Fruit fly (Drosophila melanogaster): ENCODE data around the gene Or71a.
A peak's percentile ranks its signal among the peaks of the same experiment; 100 is the strongest.

Or71a gene

DNA sequence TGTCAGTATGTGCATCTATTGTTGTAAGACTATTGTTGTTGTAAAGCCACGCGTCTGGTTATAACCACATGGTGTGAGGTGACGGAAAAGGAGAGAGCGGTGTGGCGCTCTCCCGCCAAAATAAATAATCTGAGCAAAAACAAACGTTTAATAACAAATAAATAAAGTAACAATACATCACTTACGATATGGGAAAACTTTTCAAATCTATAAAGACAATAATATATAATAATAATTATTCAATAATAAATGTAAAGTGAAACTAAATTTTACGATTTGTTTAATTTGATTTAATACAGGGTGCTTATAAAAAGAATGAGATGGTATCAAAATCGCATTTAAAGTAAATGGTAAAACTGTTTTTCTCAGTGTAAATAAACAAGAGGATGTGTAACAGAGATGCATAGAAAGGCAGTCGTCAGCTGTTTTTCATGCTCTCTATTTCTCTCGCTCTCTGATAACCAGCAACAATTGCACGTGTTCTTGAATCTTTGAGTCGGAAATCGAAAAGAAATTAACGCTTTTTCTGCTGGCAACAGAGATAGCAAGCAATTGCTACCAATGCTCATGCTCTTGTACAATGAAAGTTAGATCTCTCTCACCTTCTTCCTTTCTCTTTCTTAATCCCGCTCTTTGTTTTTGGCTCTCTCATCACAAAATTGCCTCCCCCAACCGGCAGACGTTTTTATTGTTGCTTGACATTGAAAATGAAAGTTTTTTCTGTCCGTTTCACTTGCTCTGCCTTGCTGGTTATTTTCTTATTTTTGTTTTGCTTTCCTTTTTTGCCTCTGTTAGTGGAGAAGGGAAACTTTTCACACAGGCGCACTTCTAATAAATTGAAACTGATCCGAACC is 20.6 kb upstream of the Or71a start (continued):
- TF ChIP-seq trh (GFP tag; optimal IDR thresholded peaks at IDR 0.05) (peak; percentile 12), CG14014 (GFP tag; IDR thresholded peaks at IDR 0.05) (peak; percentile 70; the same call in 1 of the 2 replicates), CG11723 (GFP tag; optimal IDR thresholded peaks at IDR 0.05) (peak; percentile 63), scrt (GFP tag; optimal IDR thresholded peaks at IDR 0.05) (peak; percentile 84), CG6272 (GFP tag; IDR thresholded peaks at IDR 0.05) (peak; percentile 36; the same call in 1 of the 2 replicates), CG3726 (GFP tag; IDR thresholded peaks at IDR 0.05) (peak; percentile 71; the same call in 1 of the 3 replicates), CG2199 (GFP tag; IDR thresholded peaks at IDR 0.05) (0 out of 3 replicates have a peak, but pooled peaks have one; percentile 35), aop (GFP tag; IDR thresholded peaks at IDR 0.05) (no peak), ac (GFP tag; optimal IDR thresholded peaks at IDR 0.05) (peak; percentile 70), CG10431 (GFP tag; optimal IDR thresholded peaks at IDR 0.05) (peak; percentile 58), CG4360 (GFP tag; IDR thresholded peaks at IDR 0.05) (peak; percentile 83), stwl (tag; optimal IDR thresholded peaks at IDR 0.05) (peak; percentile 17), toy (GFP tag; IDR thresholded peaks at IDR 0.05) (peak; percentile 39; the same call in 1 of the 2 replicates), CG9932 (GFP tag; IDR thresholded peaks at IDR 0.05) (peak; percentile 52; the same call in 1 of the 2 replicates), lmd (GFP tag; IDR thresholded peaks at IDR 0.05) (peak; percentile 86), CG11093 (GFP tag; IDR thresholded peaks at IDR 0.05) (no peak; the same call in 2 of the 3 replicates), CG17829 (tag; optimal IDR thresholded peaks at IDR 0.05) (peak; percentile 97), H2.0 (GFP tag; IDR thresholded peaks at IDR 0.05) (peak; percentile 63), Ets65A (GFP tag) (peak; percentile 52), CG4820 (GFP tag; optimal IDR thresholded peaks at IDR 0.05) (peak; percentile 87), gcm2 (GFP tag; optimal IDR thresholded peaks at IDR 0.05) (no peak), CG34422 (GFP tag; IDR thresholded peaks at IDR 0.05) (peak; percentile 86), CG1647 (GFP tag; optimal IDR thresholded peaks at IDR 0.05) (no peak), slp2 (GFP tag; optimal IDR thresholded peaks at IDR 0.05) (no peak), Blimp-1 (GFP tag; optimal IDR thresholded peaks at IDR 0.05) (peak; percentile 93), NFAT (GFP tag; IDR thresholded peaks at IDR 0.05) (peak; percentile 70; the same call in 1 of the 2 replicates), Hsf (GFP tag; optimal IDR thresholded peaks at IDR 0.05) (peak; percentile 45), CG17612 (GFP tag; IDR thresholded peaks at IDR 0.05) (no peak), lola (GFP tag; optimal IDR thresholded peaks at IDR 0.05) (peak in 1 of 3 experiments; percentile 87), CG13296 (GFP tag; optimal IDR thresholded peaks at IDR 0.05) (peak; percentile 95), CG10366 (GFP tag; IDR thresholded peaks at IDR 0.05) (peak; percentile 64), CG8281 (tag; optimal IDR thresholded peaks at IDR 0.05) (peak; percentile 34), repo (GFP tag; optimal IDR thresholded peaks at IDR 0.05) (peak; percentile 27), hth (optimal IDR thresholded peaks at IDR 0.05) (no peak), Hand (GFP tag; optimal IDR thresholded peaks at IDR 0.05) (peak; percentile 77), CG4707 (GFP tag; optimal IDR thresholded peaks at IDR 0.05) (peak; percentile 34), Xrp1 (GFP tag; IDR thresholded peaks at IDR 0.05) (peak; percentile 94), dmrt99B (tag; optimal IDR thresholded peaks at IDR 0.05) (peak; percentile 89), CG9437 (GFP tag; optimal IDR thresholded peaks at IDR 0.05) (peak; percentile 78), CG13287 (GFP tag; IDR thresholded peaks at IDR 0.05; ENCODE audit: partially characterized antibody) (no peak), CHES-1-like (GFP tag; optimal IDR thresholded peaks at IDR 0.05) (no peak), CG12236 (GFP tag; optimal IDR thresholded peaks at IDR 0.05) (no peak), CG4282 (GFP tag; optimal IDR thresholded peaks at IDR 0.05) (no peak), CG1024 (GFP tag; IDR thresholded peaks at IDR 0.05) (peak; percentile 85), Sox100B (GFP tag; optimal IDR thresholded peaks at IDR 0.05) (peak; percentile 95), crc (GFP tag; optimal IDR thresholded peaks at IDR 0.05) (no peak), Rfx (GFP tag; IDR thresholded peaks at IDR 0.05) (peak; percentile 81), CG9727 (GFP tag; optimal IDR thresholded peaks at IDR 0.05) (peak; percentile 88), CG18476 (GFP tag; optimal IDR thresholded peaks at IDR 0.05) (peak; percentile 76)
